Fruit fly (Drosophila melanogaster): ENCODE measurements around the gene Epg5.

Gene Epg5

dm6 chr3R:18758548-18759257, at the start of gene Epg5:
TSS of gene Epg5 (minus strand) at chr3R:18758873.
- TF ChIP-seq CG8319 (GFP tag; optimal IDR thresholded peaks at IDR 0.05): no peak
- peak; percentile 52; the same call in 1 of the 2 replicates for TF ChIP-seq CG11294 (GFP tag; IDR thresholded peaks at IDR 0.05)
- TF ChIP-seq lz (GFP tag; optimal IDR thresholded peaks at IDR 0.05): peak; percentile 87
- TF ChIP-seq cyc (GFP tag; optimal IDR thresholded peaks at IDR 0.05): peak; percentile 79
- TF ChIP-seq CG6808 (GFP tag; optimal IDR thresholded peaks at IDR 0.05): peak; percentile 100
- peak; percentile 88 for TF ChIP-seq esn (GFP tag; optimal IDR thresholded peaks at IDR 0.05)
- TF ChIP-seq fd59A (GFP tag; optimal IDR thresholded peaks at IDR 0.05): peak; percentile 32
- TF ChIP-seq CG15336 (GFP tag; IDR thresholded peaks at IDR 0.05): 0 out of 2 replicates have a peak, but pooled peaks have one; percentile 11
- TF ChIP-seq dac (GFP tag; optimal IDR thresholded peaks at IDR 0.05): no peak
- peak; percentile 19 for TF ChIP-seq CG6854 (GFP tag; optimal IDR thresholded peaks at IDR 0.05)
- TF ChIP-seq Lpt (GFP tag; optimal IDR thresholded peaks at IDR 0.05): no peak
- peak; percentile 94 for TF ChIP-seq Sox14 (GFP tag; optimal IDR thresholded peaks at IDR 0.05)
- TF ChIP-seq CG6792 (GFP tag; optimal IDR thresholded peaks at IDR 0.05): peak; percentile 70
- peak; percentile 25 for TF ChIP-seq Eip93F (GFP tag; optimal IDR thresholded peaks at IDR 0.05)
- TF ChIP-seq CG11902 (GFP tag; optimal IDR thresholded peaks at IDR 0.05): peak; percentile 62
- no peak for TF ChIP-seq Hr39 (GFP tag; optimal IDR thresholded peaks at IDR 0.05)
- TF ChIP-seq Gug (GFP tag; IDR thresholded peaks at IDR 0.05): peak; percentile 50; the same call in 1 of the 2 replicates
- peak; percentile 86 for TF ChIP-seq CG31627 (GFP tag; optimal IDR thresholded peaks at IDR 0.05)
- TF ChIP-seq CG8632 (GFP tag; optimal IDR thresholded peaks at IDR 0.05): peak; percentile 53
- TF ChIP-seq Smox (GFP tag; optimal IDR thresholded peaks at IDR 0.05): no peak
- TF ChIP-seq CG4318 (GFP tag; optimal IDR thresholded peaks at IDR 0.05): no peak
- TF ChIP-seq Sox15 (GFP tag; optimal IDR thresholded peaks at IDR 0.05): peak; percentile 67
- peak in 1 of 2 experiments; percentile 42 for TF ChIP-seq salr (GFP tag; optimal IDR thresholded peaks at IDR 0.05)
- no peak for TF ChIP-seq Met (GFP tag; optimal IDR thresholded peaks at IDR 0.05)
- TF ChIP-seq eg (GFP tag; IDR thresholded peaks at IDR 0.05): peak; percentile 37; the same call in 1 of the 3 replicates
- TF ChIP-seq svp (GFP tag): peak; percentile 93
- peak; percentile 37; the same call in 1 of the 3 replicates for TF ChIP-seq CG6163 (GFP tag; IDR thresholded peaks at IDR 0.05)

- no peak for TF ChIP-seq topi (GFP tag; optimal IDR thresholded peaks at IDR 0.05)
- no peak for TF ChIP-seq CG1621 (tag; optimal IDR thresholded peaks at IDR 0.05)
- peak; percentile 22 for TF ChIP-seq Eip78C (GFP tag)
- no peak for TF ChIP-seq CG16779 (tag; optimal IDR thresholded peaks at IDR 0.05)
- no peak for TF ChIP-seq Blimp-1 (GFP tag; optimal IDR thresholded peaks at IDR 0.05)
- TF ChIP-seq eg (GFP tag; IDR thresholded peaks at IDR 0.05): peak; percentile 45; the same call in 2 of the 3 replicates
- TF ChIP-seq acj6 (GFP tag; optimal IDR thresholded peaks at IDR 0.05): no peak
- TF ChIP-seq achi (GFP tag; optimal IDR thresholded peaks at IDR 0.05): no peak
- TF ChIP-seq pdm3 (GFP tag; optimal IDR thresholded peaks at IDR 0.05): no peak
- no peak for TF ChIP-seq CG6163 (GFP tag; IDR thresholded peaks at IDR 0.05)
- no peak for TF ChIP-seq Sox102F (GFP tag; optimal IDR thresholded peaks at IDR 0.05)
- TF ChIP-seq Ets21C (GFP tag; optimal IDR thresholded peaks at IDR 0.05): no peak
- peak; percentile 22 for TF ChIP-seq CG32006 (GFP tag; optimal IDR thresholded peaks at IDR 0.05)
- TF ChIP-seq net (GFP tag; optimal IDR thresholded peaks at IDR 0.05): no peak
- no peak for TF ChIP-seq CG8632 (GFP tag; optimal IDR thresholded peaks at IDR 0.05)
- no peak for TF ChIP-seq CG7368 (GFP tag; optimal IDR thresholded peaks at IDR 0.05)
- TF ChIP-seq Hr39 (GFP tag; optimal IDR thresholded peaks at IDR 0.05): no peak
- no peak for TF ChIP-seq CG6854 (GFP tag; optimal IDR thresholded peaks at IDR 0.05)
- no peak for TF ChIP-seq cyc (GFP tag; optimal IDR thresholded peaks at IDR 0.05)
- TF ChIP-seq Hr4 (GFP tag; optimal IDR thresholded peaks at IDR 0.05): peak; percentile 20
- TF ChIP-seq Eip75B (GFP tag; optimal IDR thresholded peaks at IDR 0.05): no peak
- no peak for TF ChIP-seq fd59A (GFP tag; optimal IDR thresholded peaks at IDR 0.05)
- TF ChIP-seq Eip93F (GFP tag; optimal IDR thresholded peaks at IDR 0.05): no peak
- no peak for TF ChIP-seq Lpt (GFP tag; optimal IDR thresholded peaks at IDR 0.05)
- TF ChIP-seq svp (GFP tag): no peak
- TF ChIP-seq fd85E (GFP tag; optimal IDR thresholded peaks at IDR 0.05): no peak
- TF ChIP-seq CG11762 (GFP tag; optimal IDR thresholded peaks at IDR 0.05; ENCODE audit: insufficient read depth): no peak
- peak; percentile 50 for TF ChIP-seq CG15336 (GFP tag; IDR thresholded peaks at IDR 0.05)
- no peak for TF ChIP-seq CG6808 (GFP tag; optimal IDR thresholded peaks at IDR 0.05)
- TF ChIP-seq CG3919 (GFP tag; optimal IDR thresholded peaks at IDR 0.05): peak; percentile 15
- no peak for TF ChIP-seq CG8319 (GFP tag; optimal IDR thresholded peaks at IDR 0.05)
- TF ChIP-seq Smox (GFP tag; optimal IDR thresholded peaks at IDR 0.05): no peak
- TF ChIP-seq CG6276 (GFP tag; optimal IDR thresholded peaks at IDR 0.05): peak; percentile 42
- TF ChIP-seq dsx (GFP tag; optimal IDR thresholded peaks at IDR 0.05; ENCODE audit: poor library complexity, severe bottlenecking): no peak
These were observed 45.7 kb upstream of the Epg5 start for dm6 chr3R:18804278-18804903.
